Worm (Caenorhabditis elegans) whole organism, young adult: Measurements from ENCODE around the gene mfn-1.

ENCODE experiments used
- B0019.2 ChIP-seq: fragments of 200-800 bp; sonication (Bioruptor generic); conservative IDR thresholded peaks from 2 replicates; pipeline ENCODE4 v1.3.6; 2022; ENCODE audit warnings: missing genetic modification reagents, missing genetic modification characterization, missing compliant biosample characterization
- C17E4.6 ChIP-seq: fragments of 200-800 bp; sonication (Bioruptor generic); IDR thresholded peaks from 2 replicates; pipeline ENCODE4 v1.3.6; 2022; ENCODE audit warnings: missing genetic modification reagents, missing genetic modification characterization, missing compliant biosample characterization
- F10E7.11 ChIP-seq: sonication (generic microtip); optimal IDR thresholded peaks from 2 replicates; lab custom pipeline; 2017; ENCODE audit warnings: mild to moderate bottlenecking, missing genetic modification characterization, moderate library complexity, missing compliant biosample characterization
- F23B12.7 ChIP-seq: sonication (generic microtip); optimal IDR thresholded peaks from 2 replicates; lab custom pipeline; 2017; ENCODE audit warnings: missing genetic modification characterization, mild to moderate bottlenecking, missing compliant biosample characterization, antibody characterized with exemption, moderate library complexity; ENCODE audit not compliant: insufficient read depth
- F57A8.1 ChIP-seq: fragments of 200-800 bp; sonication (Bioruptor generic); optimal IDR thresholded peaks from 2 replicates; lab custom pipeline; 2018; ENCODE audit warnings: mild to moderate bottlenecking, missing genetic modification characterization, moderate library complexity, missing compliant biosample characterization
- T07F8.4 ChIP-seq: sonication (generic microtip); optimal IDR thresholded peaks from 2 replicates; lab custom pipeline; 2016; ENCODE audit warnings: mild to moderate bottlenecking, missing genetic modification characterization, moderate library complexity, missing compliant biosample characterization
- T26A5.8 ChIP-seq: sonication (generic microtip); optimal IDR thresholded peaks from 2 replicates; lab custom pipeline; 2016; ENCODE audit warnings: missing genetic modification characterization, missing compliant biosample characterization
- atf-7 ChIP-seq: sonication (generic microtip); optimal IDR thresholded peaks from 2 replicates; lab custom pipeline; 2017; ENCODE audit warnings: mild to moderate bottlenecking, missing genetic modification characterization, missing compliant biosample characterization
- athp-1 ChIP-seq: sonication (generic microtip); optimal IDR thresholded peaks from 2 replicates; lab custom pipeline; 2017; ENCODE audit warnings: mild to moderate bottlenecking, missing genetic modification characterization, missing compliant biosample characterization
- bed-1 ChIP-seq: fragments of 200-800 bp; sonication (Bioruptor generic); IDR thresholded peaks from 2 replicates; pipeline ENCODE4 v1.3.6; 2022; ENCODE audit warnings: missing genetic modification reagents, missing genetic modification characterization, missing compliant biosample characterization
- ccch-3 ChIP-seq: fragments of 200-800 bp; sonication (Bioruptor generic); optimal IDR thresholded peaks from 2 replicates; lab custom pipeline; 2018; ENCODE audit warnings: mild to moderate bottlenecking, missing genetic modification characterization, missing compliant biosample characterization
- ceh-40 ChIP-seq: fragments of 200-800 bp; sonication (Bioruptor generic); IDR thresholded peaks from 2 replicates; pipeline ENCODE4 v1.3.6; 2022; ENCODE audit warnings: missing genetic modification characterization, missing compliant biosample characterization
- dox-1 ChIP-seq: fragments of 200-800 bp; sonication (Bioruptor generic); IDR thresholded peaks from 2 replicates; pipeline ENCODE4 v1.3.6; 2022; ENCODE audit warnings: missing genetic modification reagents, missing genetic modification characterization, missing compliant biosample characterization
- hlh-12 ChIP-seq: sonication (generic microtip); optimal IDR thresholded peaks from 2 replicates; lab custom pipeline; 2016; ENCODE audit warnings: missing genetic modification characterization, missing compliant biosample characterization
- hmg-1.2 ChIP-seq: fragments of 200-800 bp; sonication (Bioruptor generic); IDR thresholded peaks from 2 replicates; pipeline ENCODE4 v1.3.6; 2022; ENCODE audit warnings: missing genetic modification reagents, missing genetic modification characterization, missing compliant biosample characterization
- hrde-1 ChIP-seq: sonication (generic microtip); optimal IDR thresholded peaks from 2 replicates; lab custom pipeline; 2016; ENCODE audit warnings: missing genetic modification characterization, mild to moderate bottlenecking, missing compliant biosample characterization, moderate library complexity, missing genotype, missing genetic modification reagents, borderline replicate concordance
- let-526 ChIP-seq: fragments of 200-800 bp; sonication (Bioruptor generic); IDR thresholded peaks from 2 replicates; pipeline ENCODE4 v1.3.6; 2022; ENCODE audit warnings: missing genetic modification reagents, missing genetic modification characterization, missing compliant biosample characterization
- lin-54 ChIP-seq: fragments of 200-800 bp; sonication (Bioruptor generic); optimal IDR thresholded peaks from 2 replicates; lab custom pipeline; 2018; ENCODE audit warnings: mild to moderate bottlenecking, missing genetic modification characterization, missing compliant biosample characterization
- lsl-1 ChIP-seq: fragments of 200-800 bp; sonication (Bioruptor generic); optimal IDR thresholded peaks from 2 replicates; lab custom pipeline; 2018; ENCODE audit warnings: mild to moderate bottlenecking, missing genetic modification characterization, moderate library complexity, missing compliant biosample characterization
- lsy-27 ChIP-seq: sonication (generic microtip); optimal IDR thresholded peaks from 2 replicates; lab custom pipeline; 2017; ENCODE audit warnings: missing genetic modification characterization, mild to moderate bottlenecking, missing compliant biosample characterization, antibody characterized with exemption, missing genotype, borderline replicate concordance; ENCODE audit not compliant: insufficient read depth
- madf-10 ChIP-seq: sonication (generic microtip); optimal IDR thresholded peaks from 2 replicates; lab custom pipeline; 2016; ENCODE audit warnings: mild to moderate bottlenecking, missing genetic modification characterization, missing compliant biosample characterization
- madf-6 ChIP-seq: fragments of 200-800 bp; sonication (Bioruptor generic); IDR thresholded peaks from 2 replicates; pipeline ENCODE4 v1.3.6; 2022; ENCODE audit warnings: missing genetic modification reagents, missing genetic modification characterization, missing compliant biosample characterization
- nfya-1 ChIP-seq: sonication (generic microtip); optimal IDR thresholded peaks from 2 replicates; lab custom pipeline; 2017; ENCODE audit warnings: antibody characterized with exemption, missing compliant biosample characterization, missing genetic modification characterization, borderline replicate concordance; ENCODE audit not compliant: insufficient read depth
- nhr-179 ChIP-seq: sonication (generic microtip); optimal IDR thresholded peaks from 2 replicates; lab custom pipeline; 2016; ENCODE audit warnings: mild to moderate bottlenecking, missing genetic modification characterization, missing compliant biosample characterization
- nhr-80 ChIP-seq: sonication (generic microtip); optimal IDR thresholded peaks from 2 replicates; lab custom pipeline; 2016; ENCODE audit warnings: missing genetic modification characterization, missing compliant biosample characterization
- rec-8 ChIP-seq, 2 experiments: sonication (generic microtip); optimal IDR thresholded peaks; 2 replicates each; lab custom pipeline; 2016; ENCODE audit warnings: mild to moderate bottlenecking in 2 of 2, missing genetic modification characterization in 2 of 2, missing genetic modification reagents in 2 of 2, missing genotype in 2 of 2, missing biosample characterization in 1 of 2, missing compliant biosample characterization in 1 of 2, moderate library complexity in 1 of 2
- repo-1 ChIP-seq: sonication (generic microtip); optimal IDR thresholded peaks from 2 replicates; lab custom pipeline; 2017; ENCODE audit warnings: mild to moderate bottlenecking, missing genetic modification characterization, missing compliant biosample characterization
- sea-2 ChIP-seq: fragments of 200-800 bp; sonication (Bioruptor generic); IDR thresholded peaks from 2 replicates; pipeline ENCODE4 v1.3.6; 2022; ENCODE audit warnings: missing genetic modification characterization, missing compliant biosample characterization
- snpc-1.1 ChIP-seq: sonication (generic microtip); optimal IDR thresholded peaks from 2 replicates; lab custom pipeline; 2017; ENCODE audit warnings: missing genetic modification characterization, mild to moderate bottlenecking, missing compliant biosample characterization, antibody characterized with exemption, moderate library complexity, missing genotype, missing genetic modification reagents; ENCODE audit not compliant: insufficient read depth
- snpc-3.4 ChIP-seq: sonication (generic microtip); optimal IDR thresholded peaks from 2 replicates; lab custom pipeline; 2017; ENCODE audit warnings: missing genetic modification characterization, mild to moderate bottlenecking, missing compliant biosample characterization, antibody characterized with exemption, moderate library complexity, missing genotype, missing genetic modification reagents
- somi-1 ChIP-seq: fragments of 200-800 bp; sonication (Bioruptor generic); optimal IDR thresholded peaks from 2 replicates; lab custom pipeline; 2018; ENCODE audit warnings: mild to moderate bottlenecking, missing genetic modification characterization, missing compliant biosample characterization
- tbp1 ChIP-seq: fragments of 200-800 bp; sonication (Bioruptor generic); optimal IDR thresholded peaks from 2 replicates; lab custom pipeline; 2018; ENCODE audit warnings: mild to moderate bottlenecking, missing genetic modification characterization, missing compliant biosample characterization
- unc-62 ChIP-seq: fragments of 150-350 bp; optimal IDR thresholded peaks from 2 replicates; lab custom pipeline; 2014; ENCODE audit warnings: missing biosample characterization, missing genetic modification reagents, missing genetic modification characterization
- ztf-22 ChIP-seq: fragments of 200-800 bp; sonication (Bioruptor generic); optimal IDR thresholded peaks from 2 replicates; lab custom pipeline; 2018; ENCODE audit warnings: mild to moderate bottlenecking, missing genetic modification characterization, moderate library complexity, missing compliant biosample characterization

Gene mfn-1

ce11 chrII:11500198-11500597, 28.4 kb upstream of the mfn-1 start, which contains the start of gene B0334.20:
Gene B0334.20 (minus strand): TSS chrII:11500459.
- TF ChIP-seq lsl-1 = peak; percentile 5
- TF ChIP-seq sea-2 (GFP tag; lab: Robert Waterston, UW) = no peak
- peak; percentile 9 for TF ChIP-seq nhr-80 (tag; lab: Kevin White, UChicago)

DNA sequence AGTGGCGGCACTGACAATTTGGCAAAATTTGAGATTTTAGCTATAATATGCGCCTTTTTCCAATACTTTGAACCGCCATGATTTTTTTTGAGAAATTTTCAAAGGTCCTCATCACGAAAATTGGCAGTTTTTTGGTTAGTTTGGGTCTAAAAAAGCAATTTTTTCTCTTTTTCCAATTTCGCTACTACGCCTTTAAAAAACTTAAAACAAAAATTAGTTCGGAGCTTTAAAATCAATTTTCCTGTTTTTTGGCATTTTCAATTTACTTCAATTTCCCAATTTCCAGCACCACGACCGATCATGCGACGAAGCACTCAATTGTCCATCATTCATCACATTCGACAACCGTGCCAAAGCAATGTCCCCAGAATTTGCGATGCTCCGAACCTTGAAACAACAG, 25.5 kb upstream of the mfn-1 start, which contains the start of gene B0334.5:
B0334.5 (plus strand) TSS at position 301 of the 400 bp plus-strand sequence.
- TF ChIP-seq snpc-1.1 (tag; lab: Kevin White, UChicago) (no peak), B0019.2 (GFP tag; lab: Robert Waterston, UW) (no peak), lin-54 (no peak), ceh-40 (GFP tag; lab: Robert Waterston, UW) (no peak), lsy-27 (tag; lab: Kevin White, UChicago) (no peak), hrde-1 (tag; lab: Kevin White, UChicago) (no peak), F10E7.11 (no peak), F23B12.7 (no peak), hlh-12 (tag; lab: Kevin White, UChicago) (no peak), ccch-3 (GFP tag; lab: Kevin White, UChicago) (no peak), nhr-179 (no peak), sea-2 (GFP tag; lab: Robert Waterston, UW) (no peak), F57A8.1 (GFP tag; lab: Kevin White, UChicago) (no peak)

DNA sequence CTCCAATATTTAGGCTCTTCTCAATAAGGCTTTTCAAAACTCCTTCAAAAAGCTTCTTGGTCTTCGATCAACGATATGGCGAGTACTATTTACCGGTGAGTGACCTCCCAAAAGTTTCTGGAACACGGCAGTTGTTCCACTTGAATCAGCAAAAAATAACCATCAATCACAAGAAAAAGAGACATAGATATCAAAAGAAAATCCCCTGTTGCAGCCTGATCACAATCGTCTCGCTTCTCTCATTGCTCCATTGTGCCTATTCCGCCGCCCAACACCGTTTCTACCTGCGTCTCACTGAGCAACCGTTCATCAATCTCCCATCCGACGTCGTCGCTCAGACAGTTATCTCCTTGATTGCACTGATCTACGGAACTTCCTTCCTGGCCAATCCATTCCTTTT, 25.0 kb upstream of the mfn-1 start, which contains the start of gene emc-5:
emc-5 (plus strand) TSS at position 14 of the 400 bp plus-strand sequence.
- TF ChIP-seq somi-1 (GFP tag; lab: Kevin White, UChicago) (peak; percentile 10), athp-1 (no peak), dox-1 (0 out of 2 replicates have a peak, but pooled peaks have one; percentile 5), unc-62 (GFP tag; lab: Kevin White, UChicago) (no peak), T26A5.8 (no peak), snpc-3.4 (tag; lab: Kevin White, UChicago) (no peak), hmg-1.2 (GFP tag; lab: Robert Waterston, UW) (peak; percentile 22; the same call in 1 of the 2 replicates), madf-6 (GFP tag; lab: Robert Waterston, UW) (peak; percentile 36; the same call in 1 of the 2 replicates), repo-1 (tag; lab: Kevin White, UChicago) (peak; percentile 9), C17E4.6 (GFP tag; lab: Robert Waterston, UW) (no peak), tbp1 (GFP tag; lab: Kevin White, UChicago) (no peak), rec-8 (tag; optimal IDR thresholded peaks at IDR 0.05; lab: Kevin White, UChicago) (no peak)

ce11 chrII:11495806-11496205, 24.0 kb upstream of the mfn-1 start:
- TF ChIP-seq bed-1 (no peak), let-526 (GFP tag; lab: Robert Waterston, UW) (no peak), nfya-1 (tag; lab: Kevin White, UChicago) (no peak), T26A5.8 (no peak), madf-10 (tag; lab: Kevin White, UChicago) (no peak), ztf-22 (GFP tag; lab: Kevin White, UChicago) (no peak), atf-7 (no peak), T07F8.4 (no peak)
